Fruit fly (Drosophila melanogaster) whole organism: ENCODE results near the gene CG14014.

ENCODE experiments used
- Dll ChIP-seq: fragments of >200 bp; optimal IDR thresholded peaks from 2 replicates; lab custom pipeline; 2017
- pan ChIP-seq: fragments of >200 bp; optimal IDR thresholded peaks from 2 replicates; lab custom pipeline; 2017
- psq ChIP-seq: fragments of >200 bp; optimal IDR thresholded peaks from 2 replicates; lab custom pipeline; 2017
- usp ChIP-seq: fragments of >200 bp; optimal IDR thresholded peaks from 2 replicates; lab custom pipeline; 2017; ENCODE audit warnings: missing biosample characterization, missing genetic modification characterization, mixed read lengths

DNA sequence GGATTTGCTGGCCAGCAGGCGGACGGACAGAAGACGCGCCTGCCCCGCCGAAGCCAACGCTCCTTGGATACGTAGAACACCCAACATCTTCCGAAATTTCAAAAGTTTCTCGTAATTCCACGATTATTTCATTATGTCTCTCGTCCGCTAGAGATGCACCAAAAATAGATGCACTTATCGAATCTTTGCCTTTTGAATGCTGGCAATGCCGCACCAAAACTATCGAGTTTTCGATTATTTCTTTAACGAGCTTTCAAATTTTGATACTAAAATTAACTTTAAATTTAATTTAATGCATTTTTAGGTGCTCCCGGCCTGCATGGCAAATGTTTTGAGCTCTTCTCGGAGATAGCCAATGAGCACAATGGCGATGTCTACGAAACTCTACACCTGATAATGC, 18.6 kb downstream of the CG14014 start, which contains the start of gene Coq6:
- TF ChIP-seq pan (lab: Kevin White, UChicago) (no peak), usp (no peak), Dll (lab: Kevin White, UChicago) (no peak), psq (lab: Kevin White, UChicago) (no peak)
